Worm (Caenorhabditis elegans): ENCODE data around the gene sec-24.2.
"Not testable (repeated sequence)": the region's sequence is repeated elsewhere in the genome, so short reads cannot be mapped to it uniquely, and the experiment has no call there.

sec-24.2 gene

ce11 chrIV:12326932-12327331, 33.7 kb downstream of the sec-24.2 start, which contains the start of gene F19B6.3:
Gene F19B6.3, plus strand, starts transcription at chrIV:12327232.
- TF ChIP-seq ceh-90, C16A3.4, sptf-1 (tag; optimal IDR thresholded peaks at IDR 0.05): not testable (repeated sequence)

ce11 chrIV:12311597-12311996, 49.0 kb downstream of the sec-24.2 start, which contains the start of gene oac-58:
Gene oac-58, minus strand, starts transcription at chrIV:12311697.
- TF ChIP-seq hpl-2 (GFP tag; optimal IDR thresholded peaks at IDR 0.05) (no peak), lin-39 (tag; optimal IDR thresholded peaks at IDR 0.05) (no peak), vab-15 (tag; optimal IDR thresholded peaks at IDR 0.05) (no peak), ces-1 (GFP tag; optimal IDR thresholded peaks at IDR 0.05) (no peak), snu-23 (GFP tag; optimal IDR thresholded peaks at IDR 0.05) (no peak), unc-30 (tag; optimal IDR thresholded peaks at IDR 0.05) (no peak), efl-1 (optimal IDR thresholded peaks at IDR 0.05) (no peak), efl-1 (GFP tag; optimal IDR thresholded peaks at IDR 0.05 in 1 of 2) (peak in 1 of 2 experiments; percentile 33)

ce11 chrIV:12307720-12308119, 52.9 kb downstream of the sec-24.2 start, which contains the start of gene oac-57:
Gene oac-57, minus strand, starts transcription at chrIV:12307820.
- TF ChIP-seq isw-1 (GFP tag; IDR thresholded peaks at IDR 0.05) (no peak), efl-3 (GFP tag; optimal IDR thresholded peaks at IDR 0.05) (no peak), alr-1 (tag; optimal IDR thresholded peaks at IDR 0.05; ENCODE audit: borderline replicate concordance) (no peak), unc-30 (tag; optimal IDR thresholded peaks at IDR 0.05) (no peak), C04F5.9 (tag; optimal IDR thresholded peaks at IDR 0.05) (no peak), egl-27 (tag; optimal IDR thresholded peaks at IDR 0.05) (no peak), zip-4 (GFP tag; optimal IDR thresholded peaks at IDR 0.05) (no peak), mdl-1 (tag; optimal IDR thresholded peaks at IDR 0.05) (no peak), xbp-1 (tag; optimal IDR thresholded peaks at IDR 0.05) (no peak), lin-15B (tag; optimal IDR thresholded peaks at IDR 0.05) (no peak), ceh-90 (tag; optimal IDR thresholded peaks at IDR 0.05) (no peak), swsn-7 (tag; optimal IDR thresholded peaks at IDR 0.05) (no peak), tbx-2 (tag; optimal IDR thresholded peaks at IDR 0.05) (no peak), elt-2 (tag; optimal IDR thresholded peaks at IDR 0.05) (no peak), ztf-11 (tag; optimal IDR thresholded peaks at IDR 0.05) (no peak), hlh-17 (GFP tag; optimal IDR thresholded peaks at IDR 0.05; ENCODE audit: borderline replicate concordance) (no peak)

- TF ChIP-seq ztf-4 (tag; optimal IDR thresholded peaks at IDR 0.05) (no peak), elt-2 (tag; optimal IDR thresholded peaks at IDR 0.05) (peak; percentile 69)
Observed at ce11 chrIV:12305956-12306355, 54.6 kb downstream of the sec-24.2 start.
